Worm (Caenorhabditis elegans) whole organism, L3 larva: ENCODE results near the gene hlh-28.

ENCODE experiments used
- R02D3.7 ChIP-seq: fragments of 150-350 bp; optimal IDR thresholded peaks from 2 replicates; lab custom pipeline; 2014; ENCODE audit warnings: missing biosample characterization, missing genetic modification characterization
- ama-1 ChIP-seq: fragments of 150-350 bp; optimal IDR thresholded peaks from 2 replicates; lab custom pipeline; 2018
- ceh-16 ChIP-seq: sonication (generic microtip); optimal IDR thresholded peaks from 2 replicates; lab custom pipeline; 2017; ENCODE audit warnings: missing biosample characterization, missing genetic modification characterization
- ceh-82 ChIP-seq: fragments of 150-350 bp; optimal IDR thresholded peaks from 2 replicates; lab custom pipeline; 2014; ENCODE audit warnings: missing biosample characterization, missing genetic modification characterization
- ceh-9 ChIP-seq: sonication (generic microtip); optimal IDR thresholded peaks from 2 replicates; lab custom pipeline; 2018; ENCODE audit warnings: missing biosample characterization, missing genetic modification characterization
- daf-12 ChIP-seq: fragments of 150-350 bp; optimal IDR thresholded peaks from 2 replicates; lab custom pipeline; 2014; ENCODE audit warnings: missing biosample characterization, missing genetic modification reagents, missing genetic modification characterization
- egl-27 ChIP-seq: sonication (generic microtip); optimal IDR thresholded peaks from 4 replicates; lab custom pipeline; 2017; ENCODE audit warnings: missing biosample characterization, missing genetic modification reagents, missing genetic modification characterization
- egl-5 ChIP-seq: fragments of 150-350 bp; optimal IDR thresholded peaks from 2 replicates; lab custom pipeline; 2017; ENCODE audit warnings: missing biosample characterization, missing genetic modification reagents, missing genetic modification characterization, inconsistent platforms
- elt-1 ChIP-seq: fragments of 150-350 bp; optimal IDR thresholded peaks from 2 replicates; lab custom pipeline; 2014; ENCODE audit warnings: missing biosample characterization, missing genetic modification characterization
- elt-2 ChIP-seq: sonication (generic microtip); optimal IDR thresholded peaks from 2 replicates; lab custom pipeline; 2016; ENCODE audit warnings: missing genetic modification reagents, mild to moderate bottlenecking, missing genetic modification characterization, missing compliant biosample characterization
- elt-3 ChIP-seq, 3 experiments: fragments of 150-350 bp in 1 of 3; sonication (generic microtip) in 2 of 3; optimal IDR thresholded peaks; 2 replicates in 2 of 3; 4 replicates in 1 of 3; lab custom pipeline; 2014 to 2017; ENCODE audit warnings: missing biosample characterization in 3 of 3, missing genetic modification characterization in 3 of 3
- eor-1 ChIP-seq, 2 experiments: fragments of 150-350 bp; optimal IDR thresholded peaks; 2 replicates each; lab custom pipeline; 2014 to 2018; ENCODE audit warnings: missing biosample characterization in 2 of 2, missing genetic modification characterization in 2 of 2
- fkh-10 ChIP-seq: sonication (generic microtip); optimal IDR thresholded peaks from 2 replicates; lab custom pipeline; 2017; ENCODE audit warnings: missing biosample characterization, missing genetic modification reagents, missing genetic modification characterization
- fos-1 ChIP-seq: fragments of 150-350 bp; optimal IDR thresholded peaks from 2 replicates; lab custom pipeline; 2014; ENCODE audit warnings: missing biosample characterization, missing genetic modification characterization
- hmg-11 ChIP-seq: sonication (generic microtip); optimal IDR thresholded peaks from 2 replicates; lab custom pipeline; 2016; ENCODE audit warnings: missing genetic modification characterization, missing compliant biosample characterization
- lin-39 ChIP-seq: fragments of 150-350 bp; optimal IDR thresholded peaks from 2 replicates; lab custom pipeline; 2018; ENCODE audit warnings: missing biosample characterization, missing genetic modification reagents, missing genetic modification characterization
- lsy-12 ChIP-seq: sonication (generic microtip); optimal IDR thresholded peaks from 2 replicates; lab custom pipeline; 2016; ENCODE audit warnings: mild to moderate bottlenecking, missing genetic modification characterization, missing compliant biosample characterization
- mdl-1 ChIP-seq: fragments of 150-350 bp; optimal IDR thresholded peaks from 2 replicates; lab custom pipeline; 2014; ENCODE audit warnings: missing biosample characterization, missing genetic modification characterization
- nfya-1 ChIP-seq: sonication (generic microtip); optimal IDR thresholded peaks from 2 replicates; lab custom pipeline; 2017; ENCODE audit warnings: missing genetic modification characterization, mild to moderate bottlenecking, missing compliant biosample characterization, antibody characterized with exemption, moderate library complexity; ENCODE audit not compliant: insufficient read depth
- nhr-11 ChIP-seq: fragments of 150-350 bp; optimal IDR thresholded peaks from 2 replicates; lab custom pipeline; 2014; ENCODE audit warnings: missing biosample characterization, missing genetic modification characterization
- nhr-23 ChIP-seq: fragments of 150-350 bp; optimal IDR thresholded peaks from 2 replicates; lab custom pipeline; 2014; ENCODE audit warnings: missing biosample characterization, missing genetic modification reagents, missing genetic modification characterization
- nhr-237 ChIP-seq: fragments of 150-350 bp; optimal IDR thresholded peaks from 2 replicates; lab custom pipeline; 2014; ENCODE audit warnings: missing biosample characterization, missing genetic modification characterization
- nhr-25 ChIP-seq: sonication (generic microtip); optimal IDR thresholded peaks from 2 replicates; lab custom pipeline; 2017; ENCODE audit warnings: missing biosample characterization, missing genetic modification characterization
- nhr-43 ChIP-seq: sonication (generic microtip); optimal IDR thresholded peaks from 2 replicates; lab custom pipeline; 2016; ENCODE audit warnings: mild to moderate bottlenecking, missing genetic modification characterization, missing compliant biosample characterization; ENCODE audit not compliant: poor library complexity, severe bottlenecking
- nhr-67 ChIP-seq: fragments of 150-350 bp; optimal IDR thresholded peaks from 2 replicates; lab custom pipeline; 2014; ENCODE audit warnings: missing biosample characterization, missing genetic modification characterization
- nhr-77 ChIP-seq: fragments of 150-350 bp; optimal IDR thresholded peaks from 2 replicates; lab custom pipeline; 2014; ENCODE audit warnings: missing biosample characterization, missing genetic modification characterization
- pha-4 ChIP-seq: fragments of 150-350 bp; optimal IDR thresholded peaks from 2 replicates; lab custom pipeline; 2014; ENCODE audit warnings: missing biosample characterization, missing genetic modification reagents, missing genetic modification characterization
- sea-2 ChIP-seq: fragments of 150-350 bp; sonication (generic microtip); optimal IDR thresholded peaks from 4 replicates; lab custom pipeline; 2014; ENCODE audit warnings: missing biosample characterization, missing genetic modification reagents, missing genetic modification characterization
- skn-1 ChIP-seq: fragments of 150-350 bp; optimal IDR thresholded peaks from 2 replicates; lab custom pipeline; 2014; ENCODE audit warnings: missing biosample characterization, missing genetic modification characterization
- snpc-4 ChIP-seq: fragments of 150-350 bp; optimal IDR thresholded peaks from 2 replicates; lab custom pipeline; 2014; ENCODE audit warnings: missing biosample characterization, missing genetic modification characterization
- tbx-2 ChIP-seq: sonication (generic microtip); optimal IDR thresholded peaks from 2 replicates; lab custom pipeline; 2016; ENCODE audit warnings: mild to moderate bottlenecking, missing genetic modification characterization, missing compliant biosample characterization
- unc-39 ChIP-seq: sonication (generic microtip); optimal IDR thresholded peaks from 4 replicates; lab custom pipeline; 2017; ENCODE audit warnings: missing biosample characterization, missing genetic modification characterization
- ztf-11 ChIP-seq: fragments of 150-350 bp; optimal IDR thresholded peaks from 2 replicates; lab custom pipeline; 2014; ENCODE audit warnings: missing biosample characterization, missing genetic modification characterization

hlh-28 gene

DNA sequence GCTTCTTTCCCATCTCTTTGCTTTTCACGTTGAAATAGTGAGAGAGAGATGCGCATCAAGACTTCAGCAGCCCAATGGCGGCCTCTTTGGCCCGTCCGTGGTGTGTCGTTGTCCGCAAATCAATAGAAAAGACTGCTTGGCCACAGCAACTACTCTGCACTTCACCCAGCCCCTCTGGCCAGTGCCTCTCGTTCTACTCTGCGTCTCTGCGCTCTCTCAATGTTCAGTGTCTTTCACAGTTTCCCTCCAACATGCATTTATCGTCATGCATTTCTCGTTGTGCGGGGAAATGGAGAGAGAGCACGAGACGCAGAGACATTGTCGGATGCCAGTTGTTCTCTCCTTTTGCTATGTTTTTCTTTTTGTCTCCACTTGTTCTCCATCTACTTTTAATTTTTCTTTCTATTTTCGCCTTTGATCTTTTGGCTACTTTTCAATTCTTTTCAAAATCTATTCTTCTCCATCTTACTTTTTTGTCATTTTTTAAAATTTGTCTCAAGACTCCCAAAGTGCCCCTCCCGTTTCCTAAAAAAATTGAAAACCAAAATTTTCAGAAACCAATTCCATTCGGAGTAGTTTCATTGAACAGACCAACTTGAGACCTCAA lies 37.2 kb upstream of the hlh-28 start, which contains the start of gene nhr-1 (continued):
- TF ChIP-seq nfya-1 (tag; lab: Kevin White, UChicago) (peak; percentile 96), egl-27 (tag; lab: Kevin White, UChicago) (peak; percentile 62), nhr-237 (tag; lab: Kevin White, UChicago) (no peak), nhr-11 (tag; lab: Kevin White, UChicago) (peak; percentile 65), nhr-77 (no peak), unc-39 (tag; lab: Kevin White, UChicago) (no peak), ztf-11 (tag; lab: Kevin White, UChicago) (no peak), snpc-4 (tag; lab: Kevin White, UChicago) (peak; percentile 64), egl-5 (no peak), nhr-67 (tag; lab: Kevin White, UChicago) (no peak), lsy-12 (tag; lab: Kevin White, UChicago) (peak; percentile 19)
- TF ChIP-seq, all 47 proteins: peak for 28

DNA sequence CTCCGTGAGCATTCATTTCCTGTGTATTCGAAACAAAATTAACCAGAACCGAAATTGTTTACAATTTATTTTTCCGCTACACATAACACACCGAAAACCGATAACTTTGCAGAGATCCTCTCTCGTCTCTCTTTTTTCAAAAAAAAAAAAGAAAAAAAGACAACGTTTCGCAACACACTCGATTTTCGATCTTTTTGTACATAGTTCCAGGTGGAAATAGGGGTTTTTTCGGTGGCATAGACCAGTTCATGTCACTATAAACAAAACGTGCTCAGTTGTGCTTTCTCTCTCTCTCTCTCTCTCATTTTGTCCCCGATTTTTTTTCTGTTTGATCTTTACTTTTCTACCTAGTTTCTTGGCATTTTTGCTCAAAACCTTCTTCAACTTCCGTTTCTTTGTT lies 36.4 kb upstream of the hlh-28 start:
- no peak for TF ChIP-seq ztf-11 (tag; lab: Kevin White, UChicago)
- TF ChIP-seq elt-1 (tag; lab: Kevin White, UChicago) = no peak
- peak; percentile 63 for TF ChIP-seq pha-4
- TF ChIP-seq eor-1 (tag; optimal IDR thresholded peaks at IDR 0.05; lab: Kevin White, UChicago) = no peak
- no peak for TF ChIP-seq R02D3.7 (tag; lab: Kevin White, UChicago)
- TF ChIP-seq snpc-4 (tag; lab: Kevin White, UChicago) = no peak
- TF ChIP-seq, all 47 proteins: peak for 1

- TF ChIP-seq nhr-43 (tag; lab: Kevin White, UChicago) (peak; percentile 57), mdl-1 (tag; lab: Kevin White, UChicago) (no peak), nhr-23 (tag; lab: Kevin White, UChicago) (peak; percentile 21)
Measured at ce11 chrX:17515207-17515902, 35.5 kb upstream of the hlh-28 start.

DNA sequence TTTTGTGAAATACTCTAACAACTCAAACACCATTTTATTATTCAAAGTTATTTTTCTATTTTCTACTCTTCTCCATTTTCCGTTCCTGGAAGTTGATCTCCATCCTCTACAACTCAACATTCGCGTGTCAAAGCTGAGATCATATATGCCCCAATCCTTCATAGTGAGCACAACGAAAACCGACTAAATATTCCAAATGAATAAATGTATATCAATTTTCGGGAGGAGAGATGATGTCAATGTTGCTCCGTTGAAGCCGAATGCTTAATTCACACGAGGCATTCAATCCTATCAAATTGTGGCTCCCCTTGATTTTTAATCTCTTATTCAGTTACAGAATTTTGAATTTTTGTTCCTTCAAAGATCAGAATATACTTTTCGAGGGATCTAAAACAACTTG lies 34.4 kb upstream of the hlh-28 start:
- TF ChIP-seq egl-27 (tag; lab: Kevin White, UChicago) (no peak), nhr-237 (tag; lab: Kevin White, UChicago) (no peak), unc-39 (tag; lab: Kevin White, UChicago) (no peak), fkh-10 (no peak), nhr-25 (no peak), ceh-82 (tag; lab: Kevin White, UChicago) (no peak), nhr-11 (tag; lab: Kevin White, UChicago) (no peak), elt-2 (no peak), sea-2 (GFP tag; lab: Kevin White, UChicago) (no peak), tbx-2 (tag; lab: Kevin White, UChicago) (no peak), mdl-1 (tag; lab: Kevin White, UChicago) (no peak), hmg-11 (tag; lab: Kevin White, UChicago) (no peak), pha-4 (no peak)

DNA sequence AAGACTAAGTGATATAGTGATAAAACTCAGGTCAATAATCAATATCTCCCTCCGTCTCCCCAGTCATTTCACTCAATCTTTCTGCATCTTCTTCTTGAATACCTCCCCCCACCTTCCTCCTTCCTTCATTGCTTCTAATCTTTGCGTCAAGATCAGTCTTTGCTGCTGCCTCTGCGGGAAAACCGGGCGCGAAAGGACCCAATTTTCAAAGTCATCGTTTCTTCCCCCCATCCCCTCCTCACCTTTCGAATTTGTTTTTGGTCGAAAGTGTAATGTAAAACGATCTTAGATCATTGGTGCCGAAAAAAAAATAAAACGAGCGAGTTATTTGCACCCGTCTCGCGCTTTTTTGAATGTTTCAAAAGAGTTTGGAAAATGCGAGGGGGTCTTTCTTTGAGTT lies 33.9 kb upstream of the hlh-28 start:
- TF ChIP-seq nhr-25 = peak; percentile 55
- TF ChIP-seq skn-1 (tag; lab: Kevin White, UChicago) = no peak
- TF ChIP-seq ama-1 (lab: Kevin White, UChicago) = peak; percentile 32
- TF ChIP-seq ceh-16 (tag; lab: Kevin White, UChicago) = no peak
- TF ChIP-seq nhr-43 (tag; lab: Kevin White, UChicago) = no peak
- TF ChIP-seq nhr-23 (tag; lab: Kevin White, UChicago) = peak; percentile 54
- peak; percentile 65 for TF ChIP-seq egl-5
- peak; percentile 9 for TF ChIP-seq elt-1 (tag; lab: Kevin White, UChicago)
- TF ChIP-seq, all 47 proteins: peak for 5

ce11 chrX:17517872-17518271 lies 33.0 kb upstream of the hlh-28 start:
- no peak for TF ChIP-seq sea-2 (GFP tag; lab: Kevin White, UChicago)
- TF ChIP-seq fos-1 (tag; lab: Kevin White, UChicago) = no peak
- no peak for TF ChIP-seq daf-12 (tag; lab: Kevin White, UChicago)
- no peak for TF ChIP-seq nhr-11 (tag; lab: Kevin White, UChicago)
- no peak for TF ChIP-seq lin-39 (tag; lab: Kevin White, UChicago)
- TF ChIP-seq elt-3 (tag; optimal IDR thresholded peaks at IDR 0.05; lab: Kevin White, UChicago) = no peak
- TF ChIP-seq snpc-4 (tag; lab: Kevin White, UChicago) = no peak
- no peak for TF ChIP-seq nhr-237 (tag; lab: Kevin White, UChicago)
- no peak for TF ChIP-seq nfya-1 (tag; lab: Kevin White, UChicago)
- TF ChIP-seq ceh-9 = no peak
- TF ChIP-seq R02D3.7 (tag; lab: Kevin White, UChicago) = no peak
- TF ChIP-seq mdl-1 (tag; lab: Kevin White, UChicago) = no peak
